Fruit fly (Drosophila melanogaster): ENCODE results near the gene CheA87a.

DNA sequence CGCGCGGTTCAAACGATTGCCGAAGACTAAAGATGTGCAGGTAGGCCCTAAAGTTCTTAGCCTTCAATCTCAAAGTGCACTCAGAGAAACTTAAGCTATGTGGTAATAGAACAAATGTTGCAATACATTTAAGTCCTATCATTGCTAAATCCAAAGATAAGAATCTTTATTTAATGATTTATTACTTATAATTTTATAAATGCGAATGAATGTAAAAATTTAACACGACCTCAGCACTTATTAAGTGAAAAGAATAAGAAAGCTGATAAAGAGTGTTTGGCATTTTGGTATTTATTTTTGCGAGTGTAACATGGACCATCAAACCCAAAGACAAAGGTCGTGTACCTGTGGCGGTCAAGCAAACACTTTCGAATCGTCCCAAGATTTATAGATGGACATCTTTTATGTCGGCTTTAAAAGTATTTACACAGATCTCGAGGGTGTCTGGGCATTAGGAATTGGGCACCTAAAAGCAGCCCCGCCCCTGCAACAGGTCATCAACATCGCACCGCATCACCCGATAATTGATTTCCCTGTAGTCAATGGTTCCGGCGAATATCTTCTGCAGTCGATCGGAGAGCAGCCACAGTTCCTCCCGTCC lies 35.5 kb downstream of the CheA87a start, which contains the start of gene yellow-e3:
- no peak for TF ChIP-seq Sox14 (GFP tag; optimal IDR thresholded peaks at IDR 0.05)
- no peak for TF ChIP-seq pdm3 (GFP tag; optimal IDR thresholded peaks at IDR 0.05)
- no peak for TF ChIP-seq eg (GFP tag; IDR thresholded peaks at IDR 0.05)
- TF ChIP-seq cyc (GFP tag; optimal IDR thresholded peaks at IDR 0.05) = no peak
- TF ChIP-seq lz (GFP tag; optimal IDR thresholded peaks at IDR 0.05) = no peak
- TF ChIP-seq CG6854 (GFP tag; optimal IDR thresholded peaks at IDR 0.05) = no peak
- TF ChIP-seq CG3032 (tag; optimal IDR thresholded peaks at IDR 0.05) = no peak
- no peak for TF ChIP-seq Smox (GFP tag; optimal IDR thresholded peaks at IDR 0.05)
- TF ChIP-seq CG6808 (GFP tag; optimal IDR thresholded peaks at IDR 0.05) = no peak
- TF ChIP-seq Eip75B (GFP tag; optimal IDR thresholded peaks at IDR 0.05) = no peak
- no peak for TF ChIP-seq Gug (GFP tag; IDR thresholded peaks at IDR 0.05)
- TF ChIP-seq CG6276 (GFP tag; optimal IDR thresholded peaks at IDR 0.05) = no peak
- TF ChIP-seq CG8319 (GFP tag; optimal IDR thresholded peaks at IDR 0.05) = no peak
- no peak for TF ChIP-seq CG3919 (GFP tag; optimal IDR thresholded peaks at IDR 0.05)
